Worm (Caenorhabditis elegans) whole organism, L3 larva: ENCODE results near the gene exos-9.

Experiments
- R02D3.7 ChIP-seq: fragments of 150-350 bp; optimal IDR thresholded peaks from 2 replicates; lab custom pipeline; 2014; ENCODE audit warnings: missing biosample characterization, missing genetic modification characterization
- ZK546.5 ChIP-seq: sonication (generic microtip); optimal IDR thresholded peaks from 2 replicates; lab custom pipeline; 2017; ENCODE audit warnings: missing biosample characterization, missing genetic modification characterization
- aly-2 ChIP-seq: fragments of 150-350 bp; optimal IDR thresholded peaks from 2 replicates; lab custom pipeline; 2014; ENCODE audit warnings: missing biosample characterization, missing genetic modification characterization
- ama-1 ChIP-seq: fragments of 150-350 bp; optimal IDR thresholded peaks from 2 replicates; lab custom pipeline; 2018
- ceh-16 ChIP-seq: sonication (generic microtip); optimal IDR thresholded peaks from 2 replicates; lab custom pipeline; 2017; ENCODE audit warnings: missing biosample characterization, missing genetic modification characterization
- ceh-28 ChIP-seq: fragments of 150-350 bp; optimal IDR thresholded peaks from 2 replicates; lab custom pipeline; 2014; ENCODE audit warnings: missing biosample characterization, missing genetic modification reagents, missing genetic modification characterization
- ceh-82 ChIP-seq: fragments of 150-350 bp; optimal IDR thresholded peaks from 2 replicates; lab custom pipeline; 2014; ENCODE audit warnings: missing biosample characterization, missing genetic modification characterization
- ceh-9 ChIP-seq: sonication (generic microtip); optimal IDR thresholded peaks from 2 replicates; lab custom pipeline; 2018; ENCODE audit warnings: missing biosample characterization, missing genetic modification characterization
- daf-12 ChIP-seq: fragments of 150-350 bp; optimal IDR thresholded peaks from 2 replicates; lab custom pipeline; 2014; ENCODE audit warnings: missing biosample characterization, missing genetic modification reagents, missing genetic modification characterization
- egl-5 ChIP-seq: fragments of 150-350 bp; optimal IDR thresholded peaks from 2 replicates; lab custom pipeline; 2017; ENCODE audit warnings: missing biosample characterization, missing genetic modification reagents, missing genetic modification characterization, inconsistent platforms
- elt-1 ChIP-seq: fragments of 150-350 bp; optimal IDR thresholded peaks from 2 replicates; lab custom pipeline; 2014; ENCODE audit warnings: missing biosample characterization, missing genetic modification characterization
- elt-2 ChIP-seq: sonication (generic microtip); optimal IDR thresholded peaks from 2 replicates; lab custom pipeline; 2016; ENCODE audit warnings: missing genetic modification reagents, mild to moderate bottlenecking, missing genetic modification characterization, missing compliant biosample characterization
- elt-3 ChIP-seq, 3 experiments: fragments of 150-350 bp in 1 of 3; sonication (generic microtip) in 2 of 3; optimal IDR thresholded peaks; 2 replicates in 2 of 3; 4 replicates in 1 of 3; lab custom pipeline; 2014 to 2017; ENCODE audit warnings: missing biosample characterization in 3 of 3, missing genetic modification characterization in 3 of 3
- eor-1 ChIP-seq, 2 experiments: fragments of 150-350 bp; optimal IDR thresholded peaks; 2 replicates each; lab custom pipeline; 2014 to 2018; ENCODE audit warnings: missing biosample characterization in 2 of 2, missing genetic modification characterization in 2 of 2
- fkh-10 ChIP-seq: sonication (generic microtip); optimal IDR thresholded peaks from 2 replicates; lab custom pipeline; 2017; ENCODE audit warnings: missing biosample characterization, missing genetic modification reagents, missing genetic modification characterization
- fos-1 ChIP-seq: fragments of 150-350 bp; optimal IDR thresholded peaks from 2 replicates; lab custom pipeline; 2014; ENCODE audit warnings: missing biosample characterization, missing genetic modification characterization
- hmg-11 ChIP-seq: sonication (generic microtip); optimal IDR thresholded peaks from 2 replicates; lab custom pipeline; 2016; ENCODE audit warnings: missing genetic modification characterization, missing compliant biosample characterization
- lin-15B ChIP-seq: fragments of 150-350 bp; optimal IDR thresholded peaks from 2 replicates; lab custom pipeline; 2014; ENCODE audit warnings: missing biosample characterization, missing genetic modification characterization
- lin-39 ChIP-seq: fragments of 150-350 bp; optimal IDR thresholded peaks from 2 replicates; lab custom pipeline; 2018; ENCODE audit warnings: missing biosample characterization, missing genetic modification reagents, missing genetic modification characterization
- lsy-12 ChIP-seq: sonication (generic microtip); optimal IDR thresholded peaks from 2 replicates; lab custom pipeline; 2016; ENCODE audit warnings: mild to moderate bottlenecking, missing genetic modification characterization, missing compliant biosample characterization
- mml-1 ChIP-seq: fragments of 150-350 bp; sonication (generic microtip); optimal IDR thresholded peaks from 3 replicates; lab custom pipeline; 2014; ENCODE audit warnings: missing biosample characterization, missing genetic modification characterization
- nfya-1 ChIP-seq: sonication (generic microtip); optimal IDR thresholded peaks from 2 replicates; lab custom pipeline; 2017; ENCODE audit warnings: missing genetic modification characterization, mild to moderate bottlenecking, missing compliant biosample characterization, antibody characterized with exemption, moderate library complexity; ENCODE audit not compliant: insufficient read depth
- nhr-11 ChIP-seq: fragments of 150-350 bp; optimal IDR thresholded peaks from 2 replicates; lab custom pipeline; 2014; ENCODE audit warnings: missing biosample characterization, missing genetic modification characterization
- nhr-12 ChIP-seq: fragments of 150-350 bp; optimal IDR thresholded peaks from 2 replicates; lab custom pipeline; 2014; ENCODE audit warnings: missing biosample characterization, missing genetic modification characterization
- nhr-23 ChIP-seq: fragments of 150-350 bp; optimal IDR thresholded peaks from 2 replicates; lab custom pipeline; 2014; ENCODE audit warnings: missing biosample characterization, missing genetic modification reagents, missing genetic modification characterization
- nhr-237 ChIP-seq: fragments of 150-350 bp; optimal IDR thresholded peaks from 2 replicates; lab custom pipeline; 2014; ENCODE audit warnings: missing biosample characterization, missing genetic modification characterization
- nhr-25 ChIP-seq: sonication (generic microtip); optimal IDR thresholded peaks from 2 replicates; lab custom pipeline; 2017; ENCODE audit warnings: missing biosample characterization, missing genetic modification characterization
- nhr-28 ChIP-seq: fragments of 150-350 bp; optimal IDR thresholded peaks from 2 replicates; lab custom pipeline; 2014; ENCODE audit warnings: missing biosample characterization, missing genetic modification characterization
- nhr-67 ChIP-seq: fragments of 150-350 bp; optimal IDR thresholded peaks from 2 replicates; lab custom pipeline; 2014; ENCODE audit warnings: missing biosample characterization, missing genetic modification characterization
- nhr-76 ChIP-seq: fragments of 150-350 bp; sonication (generic microtip); optimal IDR thresholded peaks from 5 replicates; lab custom pipeline; 2014; ENCODE audit warnings: missing biosample characterization, missing genetic modification characterization
- nhr-77 ChIP-seq: fragments of 150-350 bp; optimal IDR thresholded peaks from 2 replicates; lab custom pipeline; 2014; ENCODE audit warnings: missing biosample characterization, missing genetic modification characterization
- pha-4 ChIP-seq: fragments of 150-350 bp; optimal IDR thresholded peaks from 2 replicates; lab custom pipeline; 2014; ENCODE audit warnings: missing biosample characterization, missing genetic modification reagents, missing genetic modification characterization
- pqm-1 ChIP-seq: fragments of 150-350 bp; optimal IDR thresholded peaks from 2 replicates; lab custom pipeline; 2017; ENCODE audit warnings: missing biosample characterization, missing genetic modification characterization, inconsistent platforms
- sea-2 ChIP-seq: fragments of 150-350 bp; sonication (generic microtip); optimal IDR thresholded peaks from 4 replicates; lab custom pipeline; 2014; ENCODE audit warnings: missing biosample characterization, missing genetic modification reagents, missing genetic modification characterization
- skn-1 ChIP-seq: fragments of 150-350 bp; optimal IDR thresholded peaks from 2 replicates; lab custom pipeline; 2014; ENCODE audit warnings: missing biosample characterization, missing genetic modification characterization
- snpc-4 ChIP-seq: fragments of 150-350 bp; optimal IDR thresholded peaks from 2 replicates; lab custom pipeline; 2014; ENCODE audit warnings: missing biosample characterization, missing genetic modification characterization
- unc-39 ChIP-seq: sonication (generic microtip); optimal IDR thresholded peaks from 4 replicates; lab custom pipeline; 2017; ENCODE audit warnings: missing biosample characterization, missing genetic modification characterization
- unc-62 ChIP-seq: fragments of 150-350 bp; sonication (generic microtip); optimal IDR thresholded peaks from 4 replicates; lab custom pipeline; 2014; ENCODE audit warnings: missing biosample characterization, missing genetic modification reagents, missing genetic modification characterization
- zag-1 ChIP-seq: fragments of 150-350 bp; optimal IDR thresholded peaks from 2 replicates; lab custom pipeline; 2014; ENCODE audit warnings: missing biosample characterization, missing genetic modification characterization
- ztf-4 ChIP-seq: fragments of 150-350 bp; optimal IDR thresholded peaks from 2 replicates; lab custom pipeline; 2014; ENCODE audit warnings: missing biosample characterization, missing genetic modification characterization

exos-9 gene

DNA sequence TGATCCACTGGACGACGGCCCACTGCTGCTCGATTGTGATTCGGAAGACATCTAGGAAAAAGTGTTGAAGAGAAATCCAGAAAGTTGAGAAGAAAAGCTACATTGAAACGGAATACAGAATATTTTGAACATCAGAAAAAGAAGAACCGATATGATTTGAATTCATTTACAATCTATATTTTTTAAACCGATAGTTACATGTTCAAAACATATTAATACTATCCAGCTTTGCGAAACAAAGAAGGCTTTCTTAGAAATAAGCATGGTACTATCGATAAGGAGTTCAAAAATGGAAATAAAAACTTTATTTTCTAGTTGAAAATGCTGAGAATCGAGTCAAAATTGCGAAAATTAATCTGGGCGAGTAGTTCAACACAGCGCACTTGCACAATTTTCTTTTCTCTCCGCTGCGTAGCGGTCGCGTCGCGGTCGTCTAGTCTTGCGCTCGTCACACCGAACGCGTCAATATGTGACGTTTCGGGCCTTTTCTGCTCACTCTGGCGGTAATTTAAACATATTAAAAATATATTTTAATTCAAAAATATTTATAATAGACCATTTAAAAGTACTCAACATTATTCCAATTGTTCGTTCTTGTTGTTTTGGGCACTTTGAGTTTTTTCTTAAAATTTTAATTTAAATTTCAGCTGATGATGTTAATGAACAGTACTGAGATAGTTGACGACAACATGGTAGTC is 35.7 kb downstream of the exos-9 start, which contains the start of the genes syf-2 and K04G7.1 (continued):
- peak; percentile 95 for TF ChIP-seq pha-4
- peak; percentile 91 for TF ChIP-seq lin-39 (tag; lab: Kevin White, UChicago)
- TF ChIP-seq hmg-11 (tag; lab: Kevin White, UChicago) = peak; percentile 65
- TF ChIP-seq elt-3 (tag; optimal IDR thresholded peaks at IDR 0.05; lab: Kevin White, UChicago) = peak in 1 of 3 experiments; percentile 14
- TF ChIP-seq, all 47 proteins: peak for 26

DNA sequence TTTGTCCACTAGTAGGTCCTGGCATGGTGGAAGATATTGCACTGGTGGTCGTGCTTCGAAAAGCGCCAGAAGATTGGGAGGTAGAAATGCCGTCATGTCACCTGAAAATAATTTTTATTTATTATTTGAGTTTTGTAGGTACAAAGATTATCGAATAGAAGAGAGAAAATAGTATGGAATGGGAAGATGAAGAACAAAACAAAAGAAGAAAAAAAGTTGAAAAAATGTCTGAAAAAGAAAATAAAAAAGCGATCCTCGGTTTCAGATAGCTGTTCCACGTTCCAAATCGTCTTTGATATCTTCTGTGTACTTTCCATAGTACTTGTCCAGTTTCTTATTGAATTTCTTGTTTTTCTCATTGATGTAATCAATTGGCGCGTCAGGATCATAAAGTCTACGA is 36.8 kb downstream of the exos-9 start, which contains the start of gene rnp-7:
Gene rnp-7, minus strand, starts transcription at position 101 of the 400 bp plus-strand sequence.
- TF ChIP-seq pqm-1 (tag; lab: Kevin White, UChicago) = no peak
- no peak for TF ChIP-seq ceh-9 (tag; lab: Kevin White, UChicago)
- TF ChIP-seq, all 47 proteins: peak for 0

DNA sequence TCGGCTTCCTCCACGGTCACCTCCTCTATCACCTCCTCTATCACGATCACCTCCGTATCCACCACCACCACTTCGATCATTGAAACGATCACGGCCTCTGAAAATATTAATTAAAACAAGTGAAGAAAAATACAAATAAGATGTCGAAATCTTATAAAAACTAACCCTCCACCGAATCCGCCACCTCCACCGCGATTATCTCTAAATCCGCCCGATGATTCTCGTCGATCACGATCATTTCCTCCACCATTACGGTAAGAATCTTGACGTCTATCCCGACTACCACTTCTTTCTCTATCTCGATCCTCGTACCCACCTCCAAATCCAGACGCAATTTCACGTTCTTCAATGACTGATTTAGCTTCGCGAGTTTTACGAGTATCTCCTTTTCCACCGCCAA is 38.6 kb downstream of the exos-9 start:
- TF ChIP-seq ama-1 = no peak
- TF ChIP-seq hmg-11 (tag; lab: Kevin White, UChicago) = no peak
- TF ChIP-seq ceh-16 (tag; lab: Kevin White, UChicago) = no peak

DNA sequence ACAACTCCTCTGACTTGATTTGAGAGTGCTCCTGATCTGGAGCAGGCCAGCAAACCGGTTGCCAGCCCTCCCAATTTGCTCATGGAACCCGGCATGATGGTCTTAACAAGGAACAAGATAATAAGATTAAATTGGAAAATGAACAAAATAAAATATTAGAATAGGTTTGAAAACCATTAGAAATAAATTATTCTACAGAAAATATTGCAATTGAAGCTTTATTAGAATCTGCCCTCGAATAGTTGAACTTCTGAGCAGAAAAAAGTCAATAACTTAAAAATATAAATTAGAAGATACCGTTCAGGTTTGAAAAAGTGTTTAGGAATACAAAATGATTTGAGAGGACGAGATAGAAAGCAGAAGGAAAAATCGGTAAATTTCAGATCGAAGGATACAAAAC is 39.2 kb downstream of the exos-9 start, which contains the start of gene nuo-4:
Gene nuo-4, minus strand, starts transcription at position 101 of the 400 bp plus-strand sequence.
- TF ChIP-seq unc-39 (tag; lab: Kevin White, UChicago) (no peak), ZK546.5 (tag; lab: Kevin White, UChicago) (no peak), lin-15B (tag; lab: Kevin White, UChicago) (no peak), pha-4 (no peak), nhr-77 (tag; lab: Kevin White, UChicago) (no peak), fos-1 (tag; lab: Kevin White, UChicago) (no peak), nhr-237 (no peak), elt-1 (tag; lab: Kevin White, UChicago) (no peak), eor-1 (tag; optimal IDR thresholded peaks at IDR 0.05; lab: Kevin White, UChicago) (no peak), lsy-12 (tag; lab: Kevin White, UChicago) (no peak), pqm-1 (tag; lab: Kevin White, UChicago) (no peak), unc-62 (GFP tag; lab: Kevin White, UChicago) (no peak), ceh-16 (tag; lab: Kevin White, UChicago) (no peak), elt-3 (tag; optimal IDR thresholded peaks at IDR 0.05; lab: Kevin White, UChicago) (no peak), ztf-4 (tag; lab: Kevin White, UChicago) (no peak), sea-2 (GFP tag; lab: Kevin White, UChicago) (no peak), nhr-12 (no peak), zag-1 (tag; lab: Kevin White, UChicago) (no peak)

DNA sequence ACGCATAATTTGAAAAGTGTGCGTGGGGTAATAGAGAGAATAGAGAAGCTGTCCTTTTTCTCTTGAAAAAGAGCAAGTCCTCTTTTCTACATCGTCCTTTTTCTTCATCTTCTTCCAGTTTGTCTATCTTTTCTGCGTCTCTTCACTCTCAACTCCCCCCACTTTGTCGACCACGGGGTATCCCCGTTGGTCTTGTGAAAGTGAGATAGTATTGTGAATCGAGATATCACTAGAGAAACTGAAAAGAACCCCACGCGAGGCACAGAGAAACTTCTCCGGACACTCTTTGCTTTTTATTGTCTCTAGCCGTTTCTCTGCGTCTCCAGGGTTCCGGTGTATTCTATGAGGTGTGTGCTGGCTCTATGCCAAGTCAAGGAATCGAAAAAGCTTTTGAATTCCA is 42.2 kb downstream of the exos-9 start:
- TF ChIP-seq R02D3.7 = peak; percentile 75
- peak; percentile 83 for TF ChIP-seq elt-2 (tag; lab: Kevin White, UChicago)
- TF ChIP-seq nhr-12 = no peak
- TF ChIP-seq ceh-28 = peak; percentile 89
- no peak for TF ChIP-seq aly-2 (tag; lab: Kevin White, UChicago)
- TF ChIP-seq ceh-16 (tag; lab: Kevin White, UChicago) = no peak
- TF ChIP-seq nhr-23 (tag; lab: Kevin White, UChicago) = peak; percentile 85
- TF ChIP-seq nhr-11 (tag; lab: Kevin White, UChicago) = peak; percentile 74
- TF ChIP-seq nhr-76 = no peak
- TF ChIP-seq hmg-11 (tag; lab: Kevin White, UChicago) = peak; percentile 92
- peak; percentile 85 for TF ChIP-seq egl-5 (tag; lab: Kevin White, UChicago)
- peak; percentile 81 for TF ChIP-seq zag-1 (tag; lab: Kevin White, UChicago)
- TF ChIP-seq elt-3 (tag; optimal IDR thresholded peaks at IDR 0.05; lab: Kevin White, UChicago) = no peak
- peak; percentile 34 for TF ChIP-seq fos-1 (tag; lab: Kevin White, UChicago)
- TF ChIP-seq ZK546.5 (tag; lab: Kevin White, UChicago) = peak; percentile 17
- TF ChIP-seq nhr-28 (tag; lab: Kevin White, UChicago) = no peak
- no peak for TF ChIP-seq mml-1 (tag; lab: Kevin White, UChicago)
- peak; percentile 79 for TF ChIP-seq ama-1
- peak; percentile 87 for TF ChIP-seq nhr-25
- TF ChIP-seq nhr-67 (tag; lab: Kevin White, UChicago) = peak; percentile 15
- TF ChIP-seq ztf-4 (tag; lab: Kevin White, UChicago) = no peak
- TF ChIP-seq skn-1 = peak; percentile 78
- TF ChIP-seq lin-39 (tag; lab: Kevin White, UChicago) = peak; percentile 67
- TF ChIP-seq fkh-10 = peak; percentile 98
- TF ChIP-seq ceh-9 (tag; lab: Kevin White, UChicago) = no peak
- TF ChIP-seq snpc-4 = peak; percentile 88
- peak; percentile 52 for TF ChIP-seq ceh-82 (tag; lab: Kevin White, UChicago)
- peak; percentile 47 for TF ChIP-seq pqm-1 (tag; lab: Kevin White, UChicago)
- peak; percentile 13 for TF ChIP-seq sea-2 (GFP tag; lab: Kevin White, UChicago)
- TF ChIP-seq daf-12 = no peak
- peak; percentile 94 for TF ChIP-seq nfya-1
- TF ChIP-seq unc-39 (tag; lab: Kevin White, UChicago) = no peak
- TF ChIP-seq nhr-237 = no peak
- peak; percentile 69 for TF ChIP-seq unc-62 (GFP tag; lab: Kevin White, UChicago)
- peak; percentile 69 for TF ChIP-seq nhr-77 (tag; lab: Kevin White, UChicago)
- TF ChIP-seq lsy-12 (tag; lab: Kevin White, UChicago) = peak; percentile 87
